Fruit fly (Drosophila melanogaster) S2 (cell line): ENCODE measurements around the gene CG3513.

Experiments used
- CG8478 ChIP-seq: fragments of >200 bp; optimal IDR thresholded peaks from 2 replicates; lab custom pipeline; 2018
- CTCF ChIP-seq, 2 experiments: fragments of >200 bp; optimal IDR thresholded peaks; 2 replicates each; lab custom pipeline; 2018

DNA sequence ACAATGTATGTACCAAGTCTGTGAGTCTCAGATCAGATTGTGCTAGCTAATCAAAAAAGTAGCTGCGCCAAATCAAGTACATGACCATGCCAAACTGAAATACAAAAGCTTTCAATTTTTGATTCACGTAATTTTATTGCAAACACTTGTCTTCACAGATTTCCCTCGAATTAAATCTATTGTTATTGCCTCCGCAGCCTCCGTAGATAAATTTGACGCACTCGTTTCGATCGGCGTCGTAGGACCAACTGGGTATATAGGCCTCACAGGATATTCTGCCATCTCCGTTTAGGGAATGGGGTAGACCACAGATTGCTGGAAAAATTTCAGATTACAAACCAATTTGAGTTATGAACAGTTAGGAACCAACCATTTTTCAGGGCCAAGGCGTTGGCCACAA, 1.9 kb upstream of the CG3513 start, which contains the start of gene CG43165:
- TF ChIP-seq CG8478: no peak
- TF ChIP-seq CTCF (optimal IDR thresholded peaks at IDR 0.05; lab: Kevin White, UChicago): no peak
